Worm (Caenorhabditis elegans) whole organism, L4 larva: ENCODE results near the gene C54G7.1.

ENCODE experiments used
- daf-16 ChIP-seq, 3 experiments: sonication (generic microtip); optimal IDR thresholded peaks; 2 replicates each; lab custom pipeline; 2016 to 2017; ENCODE audit warnings: missing genetic modification characterization in 3 of 3, missing genetic modification reagents in 3 of 3, mild to moderate bottlenecking in 2 of 3, missing compliant biosample characterization in 2 of 3, missing biosample characterization in 1 of 3, moderate library complexity in 1 of 3
- rbr-2 ChIP-seq: sonication (generic microtip); optimal IDR thresholded peaks from 2 replicates; lab custom pipeline; 2016; ENCODE audit warnings: missing genotype, missing genetic modification characterization, missing compliant biosample characterization

The C54G7.1 gene

DNA sequence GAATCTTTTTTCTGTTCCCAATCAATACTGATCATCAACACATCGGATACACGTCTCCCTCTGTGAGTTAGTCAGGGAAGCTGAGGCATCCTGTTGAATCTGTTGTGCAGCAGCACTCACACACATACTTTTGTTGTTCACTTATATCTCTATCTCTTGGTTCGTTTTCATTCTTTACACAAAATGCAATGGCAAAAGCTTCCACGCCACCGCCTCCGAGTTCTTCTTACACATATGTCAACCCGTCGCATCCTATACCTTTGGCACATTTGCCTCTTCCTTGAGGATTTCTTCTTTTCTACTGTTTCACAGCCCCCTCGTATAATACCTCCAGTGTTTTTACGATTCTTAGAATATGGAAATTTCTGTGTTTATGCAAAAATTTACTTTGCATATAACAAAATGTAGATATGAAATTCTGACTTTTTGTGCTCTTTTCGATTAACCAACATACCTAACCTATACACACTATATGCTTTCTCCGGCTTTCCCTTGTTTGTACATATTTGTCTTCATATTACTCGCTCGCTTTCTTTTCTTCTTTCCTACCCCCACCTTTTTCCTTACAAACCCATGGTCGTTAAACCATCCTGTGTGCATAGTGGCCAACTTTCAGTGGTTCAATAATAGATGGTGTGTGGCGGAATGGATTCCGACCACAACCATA lies 48.9 kb downstream of the C54G7.1 start, which contains the start of gene unc-97:
TSS of gene unc-97 (plus strand) at position 617 of the 667 bp plus-strand sequence.
- peak in 1 of 2 experiments; percentile 25 for TF ChIP-seq daf-16 (GFP tag; optimal IDR thresholded peaks at IDR 0.05; lab: Kevin White, UChicago)
- no peak for TF ChIP-seq daf-16 (tag; optimal IDR thresholded peaks at IDR 0.05; lab: Kevin White, UChicago)
- TF ChIP-seq rbr-2, result no peak
